Worm (Caenorhabditis elegans) whole organism, L1 larva: ENCODE results near the gene stdh-2.

ENCODE experiments used
- C16A3.4 ChIP-seq: fragments of 150-350 bp; optimal IDR thresholded peaks from 2 replicates; lab custom pipeline; 2014; ENCODE audit warnings: missing biosample characterization, missing genetic modification characterization
- ama-1 ChIP-seq: fragments of 150-350 bp; optimal IDR thresholded peaks from 2 replicates; lab custom pipeline; 2014
- ceh-63 ChIP-seq: fragments of 200-800 bp; sonication (Bioruptor generic); optimal IDR thresholded peaks from 2 replicates; lab custom pipeline; 2018; ENCODE audit warnings: mild to moderate bottlenecking, missing genetic modification characterization, missing compliant biosample characterization
- ceh-82 ChIP-seq, 3 experiments: fragments of 150-350 bp in 1 of 3; sonication (generic microtip) in 2 of 3; optimal IDR thresholded peaks; 2 replicates each; lab custom pipeline; 2014 to 2017; ENCODE audit warnings: missing biosample characterization in 3 of 3, missing genetic modification characterization in 3 of 3
- dpl-1 ChIP-seq, 3 experiments: fragments of 150-350 bp in 2 of 3; sonication (generic microtip) in 1 of 3; optimal IDR thresholded peaks; 2 replicates each; lab custom pipeline; 2014 to 2017; ENCODE audit warnings: missing biosample characterization in 3 of 3, missing genetic modification characterization in 3 of 3, missing genetic modification reagents in 3 of 3
- efl-1 ChIP-seq, 4 experiments: fragments of 150-350 bp; optimal IDR thresholded peaks in 3 of 4; peaks in 1 of 4; 1 replicate in 1 of 4; 2 replicates in 3 of 4; lab custom pipeline; 2014; ENCODE audit warnings: missing biosample characterization in 2 of 4, missing genetic modification characterization in 2 of 4, missing genetic modification reagents in 2 of 4
- efl-3 ChIP-seq: fragments of 200-800 bp; sonication (Bioruptor generic); optimal IDR thresholded peaks from 2 replicates; lab custom pipeline; 2018; ENCODE audit warnings: mild to moderate bottlenecking, missing genetic modification characterization, missing compliant biosample characterization
- egl-13 ChIP-seq: sonication (generic microtip); optimal IDR thresholded peaks from 2 replicates; lab custom pipeline; 2016; ENCODE audit warnings: missing genotype, missing genetic modification reagents, missing genetic modification characterization, missing compliant biosample characterization
- elt-2 ChIP-seq: sonication (generic microtip); optimal IDR thresholded peaks from 2 replicates; lab custom pipeline; 2016; ENCODE audit warnings: missing genetic modification characterization, mild to moderate bottlenecking, inconsistent platforms, missing compliant biosample characterization, missing genetic modification reagents
- elt-3 ChIP-seq, 6 experiments: fragments of 150-350 bp in 1 of 6; sonication (generic microtip); optimal IDR thresholded peaks; 2 replicates each; lab custom pipeline; 2017 to 2018; ENCODE audit warnings: missing biosample characterization in 6 of 6, missing genetic modification characterization in 6 of 6, inconsistent platforms in 1 of 6
- ets-5 ChIP-seq: fragments of 200-800 bp; sonication (Bioruptor generic); IDR thresholded peaks from 2 replicates; pipeline ENCODE4 v1.3.6; 2022; ENCODE audit warnings: missing genetic modification characterization, missing compliant biosample characterization
- fkh-8 ChIP-seq: sonication (generic microtip); optimal IDR thresholded peaks from 2 replicates; lab custom pipeline; 2016; ENCODE audit warnings: mild to moderate bottlenecking, missing genetic modification characterization, missing compliant biosample characterization
- fos-1 ChIP-seq: fragments of 150-350 bp; optimal IDR thresholded peaks from 2 replicates; lab custom pipeline; 2014; ENCODE audit warnings: missing biosample characterization, missing genetic modification characterization
- grh-1 ChIP-seq: fragments of 200-800 bp; sonication (Bioruptor generic); IDR thresholded peaks from 2 replicates; pipeline ENCODE4 v1.3.6; 2022; ENCODE audit warnings: missing genetic modification reagents, missing genetic modification characterization, missing compliant biosample characterization
- hlh-17 ChIP-seq: fragments of 200-800 bp; sonication (Bioruptor generic); optimal IDR thresholded peaks from 2 replicates; lab custom pipeline; 2018; ENCODE audit warnings: missing genetic modification characterization, mild to moderate bottlenecking, missing compliant biosample characterization, moderate library complexity, borderline replicate concordance
- hpl-2 ChIP-seq: fragments of 150-350 bp; optimal IDR thresholded peaks from 2 replicates; lab custom pipeline; 2014; ENCODE audit warnings: missing biosample characterization, missing genetic modification reagents, missing genetic modification characterization
- lin-14 ChIP-seq: fragments of 200-800 bp; sonication (Bioruptor generic); optimal IDR thresholded peaks from 2 replicates; lab custom pipeline; 2018; ENCODE audit warnings: mild to moderate bottlenecking, missing genetic modification characterization, moderate library complexity, missing compliant biosample characterization
- lin-15B ChIP-seq: fragments of 150-350 bp; sonication (generic microtip); optimal IDR thresholded peaks from 3 replicates; lab custom pipeline; 2014; ENCODE audit warnings: missing biosample characterization, missing genetic modification characterization
- lsy-2 ChIP-seq, 2 experiments: fragments of 150-350 bp; optimal IDR thresholded peaks; 2 replicates each; lab custom pipeline; 2014; ENCODE audit warnings: missing biosample characterization in 2 of 2, missing genetic modification characterization in 2 of 2
- mab-9 ChIP-seq: fragments of 200-800 bp; sonication (Bioruptor generic); IDR thresholded peaks from 2 replicates; pipeline ENCODE4 v1.3.6; 2022; ENCODE audit warnings: missing genetic modification reagents, missing genetic modification characterization, missing compliant biosample characterization
- nhr-19 ChIP-seq: fragments of 200-800 bp; sonication (Bioruptor generic); conservative IDR thresholded peaks from 2 replicates; pipeline ENCODE4 v1.3.6; 2022; ENCODE audit warnings: missing genetic modification characterization, missing compliant biosample characterization
- nhr-20 ChIP-seq: sonication (generic microtip); optimal IDR thresholded peaks from 2 replicates; lab custom pipeline; 2016; ENCODE audit warnings: mild to moderate bottlenecking, missing genetic modification characterization, missing compliant biosample characterization
- nhr-237 ChIP-seq: fragments of 150-350 bp; optimal IDR thresholded peaks from 2 replicates; lab custom pipeline; 2014; ENCODE audit warnings: missing biosample characterization, missing genetic modification characterization
- nhr-47 ChIP-seq: sonication (generic microtip); optimal IDR thresholded peaks from 2 replicates; lab custom pipeline; 2016; ENCODE audit warnings: mild to moderate bottlenecking, missing genetic modification characterization, moderate library complexity, missing compliant biosample characterization
- nhr-85 ChIP-seq: sonication (generic microtip); peaks from one replicate; lab custom pipeline; 2016; ENCODE audit warnings: missing genetic modification characterization, inconsistent platforms, missing compliant biosample characterization
- pag-3 ChIP-seq: sonication (generic microtip); optimal IDR thresholded peaks from 2 replicates; lab custom pipeline; 2017; ENCODE audit warnings: missing genetic modification characterization, mild to moderate bottlenecking, missing compliant biosample characterization, antibody characterized with exemption, borderline replicate concordance; ENCODE audit not compliant: insufficient read depth
- skn-1 ChIP-seq: fragments of 150-350 bp; optimal IDR thresholded peaks from 2 replicates; lab custom pipeline; 2014; ENCODE audit warnings: missing biosample characterization, missing genetic modification characterization
- snpc-4 ChIP-seq: fragments of 150-350 bp; optimal IDR thresholded peaks from 2 replicates; lab custom pipeline; 2014; ENCODE audit warnings: missing biosample characterization, missing genetic modification characterization
- snu-23 ChIP-seq: sonication (generic microtip); optimal IDR thresholded peaks from 2 replicates; lab custom pipeline; 2016; ENCODE audit warnings: missing genetic modification characterization, missing compliant biosample characterization
- sptf-1 ChIP-seq: fragments of 150-350 bp; optimal IDR thresholded peaks from 2 replicates; lab custom pipeline; 2014; ENCODE audit warnings: missing biosample characterization, missing genetic modification characterization
- tlp-1 ChIP-seq: fragments of 150-350 bp; optimal IDR thresholded peaks from 2 replicates; lab custom pipeline; 2014; ENCODE audit warnings: missing biosample characterization, missing genetic modification characterization
- unc-30 ChIP-seq: sonication (generic microtip); optimal IDR thresholded peaks from 2 replicates; lab custom pipeline; 2017; ENCODE audit warnings: missing biosample characterization, missing genetic modification characterization
- zag-1 ChIP-seq: fragments of 150-350 bp; optimal IDR thresholded peaks from 2 replicates; lab custom pipeline; 2014; ENCODE audit warnings: missing biosample characterization, missing genetic modification characterization
- zip-4 ChIP-seq: fragments of 200-800 bp; sonication (Bioruptor generic); optimal IDR thresholded peaks from 2 replicates; lab custom pipeline; 2018; ENCODE audit warnings: mild to moderate bottlenecking, missing genetic modification characterization, moderate library complexity, missing compliant biosample characterization

Gene stdh-2

ce11 chrV:16220020-16220419 is 4.1 kb upstream of the stdh-2 start:
- TF ChIP-seq pag-3 = no peak
- no peak for TF ChIP-seq lsy-2 (tag; optimal IDR thresholded peaks at IDR 0.05; lab: Kevin White, UChicago)
- no peak for TF ChIP-seq efl-1 (optimal IDR thresholded peaks at IDR 0.05; lab: Kevin White, UChicago)
- no peak for TF ChIP-seq efl-1 (GFP tag; optimal IDR thresholded peaks at IDR 0.05 in 1 of 2; lab: Kevin White, UChicago)
- no peak for TF ChIP-seq C16A3.4 (tag; lab: Kevin White, UChicago)

DNA sequence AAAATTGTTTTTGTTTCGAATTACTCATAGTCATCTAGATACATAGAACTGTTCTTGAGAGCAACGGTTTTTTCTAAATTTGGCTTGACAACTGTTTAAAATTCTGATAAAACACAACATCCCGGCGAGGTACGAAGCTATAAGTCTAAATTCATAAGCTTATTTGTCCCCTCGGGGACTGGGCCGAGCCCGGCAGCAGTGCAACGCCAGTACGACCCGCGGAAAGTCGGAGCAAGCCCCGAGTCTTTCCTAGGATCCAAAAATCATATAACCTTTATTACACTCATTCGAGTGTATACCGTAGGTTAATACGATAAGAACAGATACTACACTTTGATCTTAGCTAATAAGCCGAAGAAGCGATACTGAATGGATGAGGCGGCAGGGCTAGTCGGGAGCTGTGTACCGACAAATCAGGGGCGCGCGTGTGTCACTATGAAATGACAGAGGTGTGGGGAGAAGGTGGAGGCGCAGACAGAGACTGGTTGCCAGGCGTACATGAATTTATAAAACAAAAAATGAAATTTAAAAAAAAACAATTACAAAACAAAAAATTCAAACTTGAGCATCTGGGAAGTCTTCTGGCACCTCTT is 1.5 kb downstream of the stdh-2 start:
- TF ChIP-seq snpc-4 (tag; lab: Kevin White, UChicago) (peak; percentile 69), lin-14 (no peak)

DNA sequence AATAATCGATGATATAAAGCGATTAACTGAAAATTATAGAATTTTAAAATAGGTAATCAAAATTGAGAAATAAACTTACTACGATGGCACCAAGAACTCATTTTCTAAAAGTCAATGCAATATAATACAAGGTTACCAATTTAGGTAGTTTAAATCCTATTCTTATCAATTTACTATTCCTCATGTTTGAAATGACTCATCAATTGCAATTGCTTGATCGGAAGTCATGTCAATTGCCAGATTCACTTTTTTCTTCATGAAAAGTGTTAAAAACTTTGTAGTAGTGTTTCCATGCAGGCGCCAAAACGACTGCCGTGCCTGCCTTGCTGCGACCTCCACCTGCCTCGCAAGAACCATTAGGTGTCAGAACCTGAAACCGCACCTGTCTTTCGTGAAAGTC is 2.5 kb downstream of the stdh-2 start, which contains the start of gene F11A5.13:
F11A5.13 (minus strand) TSS at position 101 of the 400 bp plus-strand sequence.
- no peak for TF ChIP-seq ets-5 (GFP tag; lab: Robert Waterston, UW)
- no peak for TF ChIP-seq egl-13 (tag; lab: Kevin White, UChicago)
- no peak for TF ChIP-seq dpl-1 (GFP tag; optimal IDR thresholded peaks at IDR 0.05; lab: Kevin White, UChicago)
- TF ChIP-seq zip-4 (GFP tag; lab: Kevin White, UChicago) = no peak
- no peak for TF ChIP-seq ceh-82 (tag; optimal IDR thresholded peaks at IDR 0.05; lab: Kevin White, UChicago)
- no peak for TF ChIP-seq lsy-2 (tag; optimal IDR thresholded peaks at IDR 0.05; lab: Kevin White, UChicago)
- TF ChIP-seq elt-3 (tag; optimal IDR thresholded peaks at IDR 0.05; lab: Kevin White, UChicago) = no peak
- no peak for TF ChIP-seq grh-1 (GFP tag; lab: Robert Waterston, UW)
- TF ChIP-seq fkh-8 (tag; lab: Kevin White, UChicago) = no peak
- TF ChIP-seq efl-3 (GFP tag; lab: Kevin White, UChicago) = no peak
- no peak for TF ChIP-seq hlh-17 (GFP tag; lab: Kevin White, UChicago)
- TF ChIP-seq nhr-85 (tag; lab: Kevin White, UChicago) = no peak
- no peak for TF ChIP-seq tlp-1 (tag; lab: Kevin White, UChicago)
- TF ChIP-seq elt-2 (tag; lab: Kevin White, UChicago) = no peak
- no peak for TF ChIP-seq nhr-47 (tag; lab: Kevin White, UChicago)
- no peak for TF ChIP-seq fos-1
- TF ChIP-seq, all 84 proteins: peak for 0

DNA sequence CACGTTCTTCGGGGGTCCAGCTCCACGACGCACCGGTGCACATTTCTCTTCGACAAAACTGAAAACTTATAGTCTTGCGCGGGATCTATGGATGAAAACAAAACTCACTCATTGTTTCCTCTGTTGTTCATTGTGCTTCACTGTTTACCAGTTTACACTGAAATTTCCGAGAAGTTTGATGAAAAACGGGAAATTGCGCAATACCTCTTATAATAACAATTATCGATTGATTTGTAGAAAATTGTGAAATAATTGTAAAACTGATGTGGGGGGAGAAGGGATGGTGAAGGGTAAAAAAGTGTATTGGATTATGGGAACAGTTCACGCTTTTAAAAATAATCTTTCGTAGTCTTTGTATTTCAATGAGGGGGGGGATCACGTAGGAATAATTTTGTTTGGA is 5.3 kb downstream of the stdh-2 start:
- no peak for TF ChIP-seq skn-1
- no peak for TF ChIP-seq zag-1 (tag; lab: Kevin White, UChicago)
- no peak for TF ChIP-seq nhr-237 (tag; lab: Kevin White, UChicago)
- no peak for TF ChIP-seq unc-30 (tag; lab: Kevin White, UChicago)
- TF ChIP-seq nhr-19 = no peak
- TF ChIP-seq nhr-20 = no peak
- TF ChIP-seq fos-1 = no peak
- TF ChIP-seq hpl-2 (GFP tag; lab: Kevin White, UChicago) = no peak
- no peak for TF ChIP-seq mab-9 (GFP tag; lab: Robert Waterston, UW)
- no peak for TF ChIP-seq ceh-63
- TF ChIP-seq snu-23 = no peak
- no peak for TF ChIP-seq sptf-1 (tag; lab: Kevin White, UChicago)
- TF ChIP-seq snpc-4 (tag; lab: Kevin White, UChicago) = no peak
- TF ChIP-seq ama-1 (lab: Kevin White, UChicago) = no peak
- TF ChIP-seq tlp-1 (tag; lab: Kevin White, UChicago) = no peak
- TF ChIP-seq lin-15B = no peak

DNA sequence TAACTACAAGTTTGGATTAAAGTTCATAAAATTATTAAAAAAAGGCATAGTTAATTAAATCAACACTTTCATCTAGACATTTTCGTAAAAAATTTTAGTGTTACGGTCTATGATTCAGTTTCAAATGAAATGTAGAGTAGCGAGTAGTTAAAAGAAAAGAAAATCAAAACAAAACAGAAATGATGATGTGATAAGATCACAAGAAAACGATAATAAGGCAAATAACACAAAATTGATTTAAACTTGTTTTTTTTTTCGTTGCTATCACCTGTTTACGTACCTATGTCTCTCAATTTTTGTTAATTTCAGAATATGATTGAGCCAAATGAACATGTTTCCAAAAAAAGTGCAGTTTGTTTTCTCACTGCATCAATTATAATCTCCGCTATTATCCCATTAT is 5.8 kb downstream of the stdh-2 start, which contains the start of the genes F21H7.2 and F21H7.12:
F21H7.2 (minus strand) TSS at position 101 of the 400 bp plus-strand sequence.
F21H7.12 (plus strand) TSS at position 270 of the 400 bp plus-strand sequence.
- TF ChIP-seq elt-3 (tag; optimal IDR thresholded peaks at IDR 0.05; lab: Kevin White, UChicago) (peak in 1 of 6 experiments; percentile 18), nhr-19 (no peak)
